Fruit fly (Drosophila melanogaster) whole organism, wandering third instar larva: Measurements from ENCODE around the gene CG33223.

Experiments
- Dfd ChIP-seq: fragments of >200 bp; optimal IDR thresholded peaks from 2 replicates; lab custom pipeline; 2017; ENCODE audit warnings: missing biosample characterization, missing genetic modification characterization
- GATAd ChIP-seq: sonication (Bioruptor generic); optimal IDR thresholded peaks from 2 replicates; lab custom pipeline; 2016; ENCODE audit warnings: missing biosample characterization, missing genetic modification characterization
- Myc ChIP-seq: fragments of >200 bp; optimal IDR thresholded peaks from 2 replicates; lab custom pipeline; 2017
- br ChIP-seq: fragments of 200-800 bp; sonication (Bioruptor generic); optimal IDR thresholded peaks from 2 replicates; lab custom pipeline; 2016; ENCODE audit warnings: missing biosample characterization, missing genetic modification characterization
- ey ChIP-seq: fragments of 200-800 bp; sonication (Bioruptor generic); optimal IDR thresholded peaks from 2 replicates; lab custom pipeline; 2016; ENCODE audit warnings: missing biosample characterization, missing genetic modification characterization
- h ChIP-seq: fragments of 200-800 bp; sonication (Bioruptor generic); optimal IDR thresholded peaks from 3 replicates; lab custom pipeline; 2016; ENCODE audit warnings: missing biosample characterization, mild to moderate bottlenecking, missing genetic modification characterization
- lola ChIP-seq: fragments of >200 bp; optimal IDR thresholded peaks from 2 replicates; lab custom pipeline; 2017; ENCODE audit warnings: missing biosample characterization, missing genetic modification characterization
- rgr ChIP-seq: fragments of 200-800 bp; sonication (Bioruptor generic); optimal IDR thresholded peaks from 3 replicates; lab custom pipeline; 2016; ENCODE audit warnings: missing biosample characterization, mild to moderate bottlenecking, missing genetic modification characterization

DNA sequence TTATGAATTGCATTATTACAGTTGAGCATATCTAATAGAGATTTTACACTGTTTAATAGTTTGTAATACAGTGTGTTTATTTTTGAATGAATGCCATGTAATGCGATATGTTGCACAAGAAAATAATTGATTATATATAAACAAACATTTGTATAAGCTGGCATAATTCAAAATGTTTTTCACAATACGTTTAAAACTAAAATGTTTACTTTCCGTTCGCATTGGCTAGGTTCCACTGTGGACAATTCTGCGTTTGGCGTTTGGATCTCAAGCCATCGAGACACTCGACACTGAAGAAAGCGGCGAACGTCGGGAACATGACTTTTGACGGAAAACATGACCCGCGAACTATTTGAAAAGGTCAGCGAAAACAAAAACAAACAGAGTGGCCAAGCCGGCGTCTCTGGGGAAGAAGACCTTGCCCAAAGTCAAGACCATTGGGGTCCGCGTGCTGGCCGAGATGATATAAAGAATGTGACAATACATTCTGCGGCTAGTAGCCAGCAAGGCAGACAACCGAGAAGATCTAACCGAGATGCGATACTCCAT, 10.3 kb downstream of the CG33223 start, which contains the start of gene Cp7Fb:
- no peak for TF ChIP-seq Dfd (GFP tag; lab: Kevin White, UChicago)
- TF ChIP-seq Myc: no peak
- no peak for TF ChIP-seq h (GFP tag; lab: Kevin White, UChicago)
- TF ChIP-seq br (GFP tag; lab: Kevin White, UChicago): no peak
- TF ChIP-seq rgr: no peak
- TF ChIP-seq GATAd: no peak
- TF ChIP-seq ey: no peak
- no peak for TF ChIP-seq lola (GFP tag; lab: Kevin White, UChicago)
